Fruit fly (Drosophila melanogaster) whole organism, embryonic: ENCODE measurements around the gene Mgat4a.

Experiments
- ATbp ChIP-seq: fragments of 200-800 bp; sonication (Bioruptor generic); optimal IDR thresholded peaks from 2 replicates; lab custom pipeline; 2017; ENCODE audit warnings: missing biosample characterization, mild to moderate bottlenecking, missing genetic modification characterization, missing genetic modification reagents
- CG1024 ChIP-seq: fragments of 200-800 bp; sonication (Bioruptor generic); IDR thresholded peaks from 2 replicates; pipeline ENCODE4 v1.3.6; 2022; ENCODE audit warnings: missing biosample characterization, missing genetic modification characterization
- CG10274 ChIP-seq: fragments of 200-800 bp; sonication (Bioruptor generic); optimal IDR thresholded peaks from 3 replicates; lab custom pipeline; 2017; ENCODE audit warnings: missing biosample characterization, mild to moderate bottlenecking, missing genetic modification characterization
- CG13424 ChIP-seq: fragments of 200-800 bp; sonication (Bioruptor generic); optimal IDR thresholded peaks from 2 replicates; lab custom pipeline; 2019; ENCODE audit warnings: missing biosample characterization, mild to moderate bottlenecking, missing genetic modification characterization, moderate library complexity
- CG16815 ChIP-seq: fragments of 200-800 bp; sonication (Bioruptor generic); optimal IDR thresholded peaks from 3 replicates; lab custom pipeline; 2017; ENCODE audit warnings: missing biosample characterization, mild to moderate bottlenecking, missing genetic modification characterization
- CG2116 ChIP-seq: fragments of 200-800 bp; sonication (Bioruptor generic); optimal IDR thresholded peaks from 3 replicates; lab custom pipeline; 2018; ENCODE audit warnings: missing biosample characterization, mild to moderate bottlenecking, missing genetic modification characterization
- CG2889 ChIP-seq: fragments of 200-800 bp; sonication (Bioruptor generic); IDR thresholded peaks from 3 replicates; pipeline ENCODE4 v1.3.6; 2022; ENCODE audit warnings: missing biosample characterization, missing genetic modification characterization
- CG30403 ChIP-seq: fragments of 200-800 bp; sonication (Bioruptor generic); optimal IDR thresholded peaks from 3 replicates; lab custom pipeline; 2016; ENCODE audit warnings: missing biosample characterization, missing genetic modification characterization
- CG42726 ChIP-seq: fragments of 200-800 bp; sonication (Bioruptor generic); IDR thresholded peaks from 2 replicates; pipeline ENCODE4 v1.3.6; 2022; ENCODE audit warnings: missing biosample characterization, missing genetic modification characterization; ENCODE audit not compliant: partially characterized antibody
- CG4617 ChIP-seq: fragments of 200-800 bp; sonication (Bioruptor generic); optimal IDR thresholded peaks from 3 replicates; lab custom pipeline; 2016; ENCODE audit warnings: missing biosample characterization, missing genetic modification characterization, borderline replicate concordance
- CG4854 ChIP-seq: fragments of 200-800 bp; sonication (Bioruptor generic); optimal IDR thresholded peaks from 2 replicates; lab custom pipeline; 2016; ENCODE audit warnings: missing biosample characterization, missing genetic modification characterization, inconsistent platforms
- CG6272 ChIP-seq: fragments of 200-800 bp; sonication (Bioruptor generic); IDR thresholded peaks from 2 replicates; pipeline ENCODE4 v1.3.6; 2022; ENCODE audit warnings: missing biosample characterization, missing genetic modification characterization
- CG6689 ChIP-seq: fragments of 200-800 bp; sonication (Bioruptor generic); IDR thresholded peaks from 2 replicates; pipeline ENCODE4 v1.3.6; 2022; ENCODE audit warnings: missing biosample characterization, missing genetic modification characterization
- CG7745 ChIP-seq: fragments of 200-800 bp; sonication (Bioruptor generic); optimal IDR thresholded peaks from 2 replicates; lab custom pipeline; 2018; ENCODE audit warnings: missing biosample characterization, mild to moderate bottlenecking, missing genetic modification characterization, moderate library complexity
- CG7786 ChIP-seq: fragments of 200-800 bp; sonication (Bioruptor generic); optimal IDR thresholded peaks from 2 replicates; lab custom pipeline; 2016; ENCODE audit warnings: missing biosample characterization, missing genetic modification characterization
- CG8281 ChIP-seq: fragments of 200-800 bp; sonication (Bioruptor generic); optimal IDR thresholded peaks from 2 replicates; lab custom pipeline; 2018; ENCODE audit warnings: missing biosample characterization, mild to moderate bottlenecking, missing genetic modification characterization, moderate library complexity
- D ChIP-seq, 2 experiments: fragments of 200-800 bp in 1 of 2; fragments of >200 bp in 1 of 2; sonication (Bioruptor generic) in 1 of 2; optimal IDR thresholded peaks; 2 replicates in 1 of 2; 3 replicates in 1 of 2; lab custom pipeline; 2017; ENCODE audit warnings: mild to moderate bottlenecking in 1 of 2, missing biosample characterization in 1 of 2, missing genetic modification characterization in 1 of 2, missing genetic modification reagents in 1 of 2
- Dref ChIP-seq: fragments of 200-800 bp; sonication (Bioruptor generic); IDR thresholded peaks from 2 replicates; pipeline ENCODE4 v1.3.6; 2022; ENCODE audit warnings: missing biosample characterization, missing genetic modification characterization
- E2f1 ChIP-seq: fragments of 200-800 bp; sonication (Bioruptor generic); IDR thresholded peaks from 2 replicates; pipeline ENCODE4 v1.3.6; 2022; ENCODE audit warnings: missing biosample characterization, missing genetic modification characterization
- ERR ChIP-seq: fragments of 200-800 bp; sonication (Bioruptor generic); optimal IDR thresholded peaks from 2 replicates; lab custom pipeline; 2016; ENCODE audit warnings: missing biosample characterization, missing genetic modification characterization
- Fer1 ChIP-seq: fragments of 200-800 bp; sonication (Bioruptor generic); optimal IDR thresholded peaks from 2 replicates; lab custom pipeline; 2017; ENCODE audit warnings: missing biosample characterization, mild to moderate bottlenecking, missing genetic modification characterization
- GATAe ChIP-seq: fragments of 200-800 bp; sonication (Bioruptor generic); conservative IDR thresholded peaks from 2 replicates; pipeline ENCODE4 v1.3.6; 2022; ENCODE audit warnings: missing biosample characterization, missing genetic modification characterization
- HHEX ChIP-seq: fragments of 200-800 bp; sonication (Bioruptor generic); optimal IDR thresholded peaks from 3 replicates; lab custom pipeline; 2017; ENCODE audit warnings: missing biosample characterization, mild to moderate bottlenecking, missing genetic modification characterization, missing genetic modification reagents
- Hr39 ChIP-seq: fragments of >200 bp; optimal IDR thresholded peaks from 2 replicates; lab custom pipeline; 2017
- Kr ChIP-seq: fragments of 200-800 bp; sonication (Bioruptor generic); optimal IDR thresholded peaks from 2 replicates; lab custom pipeline; 2017; ENCODE audit warnings: missing biosample characterization, mild to moderate bottlenecking, missing genetic modification characterization
- NC2β ChIP-seq: fragments of 200-800 bp; sonication (Bioruptor generic); optimal IDR thresholded peaks from 2 replicates; lab custom pipeline; 2016; ENCODE audit warnings: missing biosample characterization, missing genetic modification characterization
- NFAT ChIP-seq: fragments of 200-800 bp; sonication (Bioruptor generic); IDR thresholded peaks from 2 replicates; pipeline ENCODE4 v1.3.6; 2022; ENCODE audit warnings: missing biosample characterization, missing genetic modification characterization
- Ssrp ChIP-seq: fragments of 200-800 bp; sonication (Bioruptor generic); optimal IDR thresholded peaks from 2 replicates; lab custom pipeline; 2018; ENCODE audit warnings: missing biosample characterization, mild to moderate bottlenecking, missing genetic modification characterization, moderate library complexity
- TFAM ChIP-seq: fragments of 200-800 bp; sonication (Bioruptor generic); optimal IDR thresholded peaks from 2 replicates; lab custom pipeline; 2017; ENCODE audit warnings: missing biosample characterization, missing genetic modification characterization, inconsistent platforms
- Xrp1 ChIP-seq: fragments of 200-800 bp; sonication (Bioruptor generic); IDR thresholded peaks from 2 replicates; pipeline ENCODE4 v1.3.6; 2022; ENCODE audit warnings: missing biosample characterization, missing genetic modification characterization
- bab2 ChIP-seq: fragments of 200-800 bp; sonication (Bioruptor generic); optimal IDR thresholded peaks from 2 replicates; lab custom pipeline; 2016; ENCODE audit warnings: missing biosample characterization, missing genetic modification characterization
- btn ChIP-seq: fragments of 200-800 bp; sonication (Bioruptor generic); optimal IDR thresholded peaks from 2 replicates; lab custom pipeline; 2016; ENCODE audit warnings: missing biosample characterization, missing genetic modification characterization
- caup ChIP-seq: fragments of 200-800 bp; sonication (Bioruptor generic); optimal IDR thresholded peaks from 3 replicates; lab custom pipeline; 2017; ENCODE audit warnings: missing biosample characterization, mild to moderate bottlenecking, missing genetic modification characterization, moderate library complexity; ENCODE audit not compliant: severe bottlenecking
- chn ChIP-seq: fragments of 200-800 bp; sonication (Bioruptor generic); optimal IDR thresholded peaks from 2 replicates; lab custom pipeline; 2016; ENCODE audit warnings: missing biosample characterization, missing genetic modification characterization
- cwo ChIP-seq: fragments of 200-800 bp; sonication (Bioruptor generic); optimal IDR thresholded peaks from 3 replicates; lab custom pipeline; 2017; ENCODE audit warnings: missing biosample characterization, missing genetic modification characterization, mild to moderate bottlenecking, moderate library complexity, missing genetic modification reagents
- danr ChIP-seq: fragments of 200-800 bp; sonication (Bioruptor generic); IDR thresholded peaks from 2 replicates; pipeline ENCODE4 v1.3.6; 2022; ENCODE audit warnings: missing biosample characterization, missing genetic modification characterization
- dysf ChIP-seq: fragments of 200-800 bp; sonication (Bioruptor generic); IDR thresholded peaks from 3 replicates; pipeline ENCODE4 v1.3.6; 2022; ENCODE audit warnings: missing biosample characterization, missing genetic modification characterization
- ftz-f1 ChIP-seq: fragments of 200-800 bp; sonication (Bioruptor generic); optimal IDR thresholded peaks from 2 replicates; lab custom pipeline; 2016; ENCODE audit warnings: missing biosample characterization, missing genetic modification characterization
- gce ChIP-seq: fragments of 200-800 bp; sonication (Bioruptor generic); IDR thresholded peaks from 3 replicates; pipeline ENCODE4 v1.3.6; 2022; ENCODE audit warnings: missing biosample characterization, missing genetic modification characterization
- ind ChIP-seq: fragments of 200-800 bp; sonication (Bioruptor generic); optimal IDR thresholded peaks from 3 replicates; lab custom pipeline; 2016; ENCODE audit warnings: missing biosample characterization, missing genetic modification characterization
- kni ChIP-seq: fragments of 200-800 bp; sonication (Bioruptor generic); optimal IDR thresholded peaks from 3 replicates; lab custom pipeline; 2017; ENCODE audit warnings: mild to moderate bottlenecking, missing biosample characterization, missing genetic modification reagents, missing genetic modification characterization
- luna ChIP-seq: fragments of 200-800 bp; sonication (Bioruptor generic); optimal IDR thresholded peaks from 2 replicates; lab custom pipeline; 2016; ENCODE audit warnings: missing biosample characterization, missing genetic modification characterization
- otp ChIP-seq: fragments of 200-800 bp; sonication (Bioruptor generic); IDR thresholded peaks from 3 replicates; pipeline ENCODE4, ENCODE4 v1.3.6; 2022; ENCODE audit warnings: missing biosample characterization, missing genetic modification characterization
- p53 ChIP-seq: fragments of 200-800 bp; sonication (Bioruptor generic); optimal IDR thresholded peaks from 2 replicates; lab custom pipeline; 2016; ENCODE audit warnings: missing biosample characterization, missing genetic modification characterization
- pnt ChIP-seq: fragments of 200-800 bp; sonication (Bioruptor generic); optimal IDR thresholded peaks from 3 replicates; lab custom pipeline; 2016; ENCODE audit warnings: missing biosample characterization, missing genetic modification characterization
- run ChIP-seq: fragments of 200-800 bp; sonication (Bioruptor generic); optimal IDR thresholded peaks from 3 replicates; lab custom pipeline; 2018; ENCODE audit warnings: missing biosample characterization, mild to moderate bottlenecking, missing genetic modification characterization
- sisA ChIP-seq: fragments of 200-800 bp; sonication (Bioruptor generic); IDR thresholded peaks from 2 replicates; pipeline ENCODE4 v1.3.6; 2022; ENCODE audit warnings: missing biosample characterization, missing genetic modification characterization
- tx ChIP-seq: fragments of 200-800 bp; sonication (Bioruptor generic); optimal IDR thresholded peaks from 2 replicates; lab custom pipeline; 2016; ENCODE audit warnings: missing biosample characterization, missing genetic modification characterization
- unc-4 ChIP-seq: fragments of 200-800 bp; sonication (Bioruptor generic); IDR thresholded peaks from 2 replicates; pipeline ENCODE4 v1.3.6; 2022; ENCODE audit warnings: missing biosample characterization, missing genetic modification characterization; ENCODE audit not compliant: partially characterized antibody
- wor ChIP-seq: fragments of 200-800 bp; sonication (Bioruptor generic); IDR thresholded peaks from 2 replicates; pipeline ENCODE4 v1.3.6; 2022; ENCODE audit warnings: missing biosample characterization, missing genetic modification characterization

Mgat4a gene

dm6 chr3L:14786230-14786850 is 24.5 kb downstream of the Mgat4a start, which contains the start of the genes bmm and Tdrd3 (continued):
- TF ChIP-seq ATbp (GFP tag; lab: Kevin White, UChicago) (peak; percentile 49), Hr39 (lab: Kevin White, UChicago) (no peak), CG30403 (GFP tag; lab: Kevin White, UChicago) (peak; percentile 89), NC2β (no peak), CG1024 (GFP tag; lab: Robert Waterston, UW) (peak; percentile 39; the same call in 1 of the 2 replicates), CG7745 (tag; lab: Kevin White, UChicago) (no peak), CG13424 (tag; lab: Kevin White, UChicago) (peak; percentile 91), btn (no peak), CG4854 (GFP tag; lab: Kevin White, UChicago) (peak; percentile 24), ind (peak; percentile 87), gce (GFP tag; lab: Robert Waterston, UW) (no peak; the same call in 2 of the 3 replicates), CG7786 (GFP tag; lab: Kevin White, UChicago) (peak; percentile 62), tx (GFP tag; lab: Kevin White, UChicago) (peak; percentile 32), dysf (GFP tag; lab: Robert Waterston, UW) (peak; percentile 82), D (optimal IDR thresholded peaks at IDR 0.05; lab: Kevin White, UChicago) (no peak), D (GFP tag; optimal IDR thresholded peaks at IDR 0.05; lab: Kevin White, UChicago) (peak; percentile 32), unc-4 (GFP tag; lab: Robert Waterston, UW) (peak; percentile 82), CG2889 (peak; percentile 62; the same call in 2 of the 3 replicates), CG8281 (tag; lab: Kevin White, UChicago) (peak; percentile 22), kni (GFP tag; lab: Kevin White, UChicago) (peak; percentile 45), caup (GFP tag; lab: Kevin White, UChicago) (peak; percentile 45), Xrp1 (peak; percentile 63), GATAe (no peak), E2f1 (peak; percentile 62; the same call in 1 of the 2 replicates), bab2 (peak; percentile 65), p53 (GFP tag; lab: Kevin White, UChicago) (no peak), CG6272 (GFP tag; lab: Robert Waterston, UW) (peak; percentile 88), Dref (GFP tag; lab: Robert Waterston, UW) (peak; percentile 59), Kr (no peak), luna (GFP tag; lab: Kevin White, UChicago) (peak; percentile 54), chn (GFP tag; lab: Kevin White, UChicago) (peak; percentile 54), CG2116 (GFP tag; lab: Kevin White, UChicago) (peak; percentile 81), cwo (peak; percentile 69), HHEX (GFP tag; lab: Kevin White, UChicago) (peak; percentile 61), pnt (GFP tag; lab: Kevin White, UChicago) (peak; percentile 42), ERR (no peak), CG16815 (GFP tag; lab: Kevin White, UChicago) (peak; percentile 78), CG10274 (GFP tag; lab: Kevin White, UChicago) (no peak), run (tag; lab: Kevin White, UChicago) (peak; percentile 10), TFAM (GFP tag; lab: Kevin White, UChicago) (no peak), wor (GFP tag; lab: Robert Waterston, UW) (no peak), CG42726 (GFP tag; lab: Robert Waterston, UW) (peak; percentile 86), CG4617 (peak; percentile 71), sisA (GFP tag; lab: Robert Waterston, UW) (peak; percentile 70), otp (GFP tag; lab: Robert Waterston, UW) (peak; percentile 52; the same call in 2 of the 3 replicates), Fer1 (GFP tag; lab: Kevin White, UChicago) (peak; percentile 74), CG6689 (peak; percentile 70), Ssrp (peak; percentile 84), ftz-f1 (GFP tag; lab: Kevin White, UChicago) (no peak), danr (GFP tag; lab: Robert Waterston, UW) (no peak), NFAT (GFP tag; lab: Robert Waterston, UW) (peak; percentile 89)
